Fruit fly (Drosophila melanogaster): ENCODE data around the gene Boh2.
A peak's percentile ranks its signal among the peaks of the same experiment; 100 is the strongest.

Gene Boh2

DNA sequence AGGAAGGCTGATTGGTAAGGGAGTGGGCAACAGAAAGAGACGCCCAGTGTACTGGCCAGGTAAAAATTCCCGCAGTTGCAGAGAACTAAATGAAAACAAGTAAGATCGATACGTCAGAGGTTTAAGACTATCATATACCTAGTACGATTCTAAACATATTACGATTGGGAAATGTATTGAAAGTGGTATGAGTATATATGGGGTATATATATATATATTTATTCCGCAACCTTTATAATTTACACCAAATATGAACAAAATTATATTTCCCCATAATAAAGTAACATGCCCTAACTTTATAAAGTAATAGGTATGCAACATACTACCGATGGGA is 10.3 kb downstream of the Boh2 start (continued):
- TF ChIP-seq en (GFP tag; optimal IDR thresholded peaks at IDR 0.05) (no peak), phol (tag; optimal IDR thresholded peaks at IDR 0.05) (peak; percentile 65), CG11247 (GFP tag; IDR thresholded peaks at IDR 0.05) (no peak), D (optimal IDR thresholded peaks at IDR 0.05) (no peak), D (GFP tag; optimal IDR thresholded peaks at IDR 0.05) (peak; percentile 45), lmd (GFP tag; IDR thresholded peaks at IDR 0.05) (peak; percentile 51), Usf (GFP tag; optimal IDR thresholded peaks at IDR 0.05) (peak; percentile 50), Oli (tag; optimal IDR thresholded peaks at IDR 0.05) (peak; percentile 52), ind (GFP tag; optimal IDR thresholded peaks at IDR 0.05) (no peak), mam (GFP tag; optimal IDR thresholded peaks at IDR 0.05) (no peak), CG3065 (GFP tag; optimal IDR thresholded peaks at IDR 0.05) (peak; percentile 9), dpn (GFP tag; optimal IDR thresholded peaks at IDR 0.05) (peak in 1 of 2 experiments; percentile 26), CG9727 (GFP tag; optimal IDR thresholded peaks at IDR 0.05) (peak; percentile 81), CG12155 (GFP tag; optimal IDR thresholded peaks at IDR 0.05) (peak; percentile 43), Opbp (GFP tag; IDR thresholded peaks at IDR 0.05; ENCODE audit: partially characterized antibody) (no peak), dmrt99B (tag; optimal IDR thresholded peaks at IDR 0.05) (peak; percentile 13), Nf-YB (GFP tag; optimal IDR thresholded peaks at IDR 0.05) (peak; percentile 48), ewg (GFP tag; optimal IDR thresholded peaks at IDR 0.05) (peak; percentile 3), ara (GFP tag; IDR thresholded peaks at IDR 0.05) (peak; percentile 53), Side (GFP tag; optimal IDR thresholded peaks at IDR 0.05) (no peak), CG13296 (GFP tag; optimal IDR thresholded peaks at IDR 0.05) (no peak), CG17385 (GFP tag; optimal IDR thresholded peaks at IDR 0.05) (peak; percentile 3), Spps (tag; optimal IDR thresholded peaks at IDR 0.05) (peak; percentile 53), Chrac-16 (GFP tag; optimal IDR thresholded peaks at IDR 0.05) (peak; percentile 73), CG3838 (GFP tag; optimal IDR thresholded peaks at IDR 0.05) (no peak), C15 (GFP tag; IDR thresholded peaks at IDR 0.05) (no peak), fd102C (GFP tag; optimal IDR thresholded peaks at IDR 0.05) (peak; percentile 65), CG2202 (tag; optimal IDR thresholded peaks at IDR 0.05) (peak; percentile 62), gem (tag; optimal IDR thresholded peaks at IDR 0.05) (peak; percentile 85), tin (GFP tag; optimal IDR thresholded peaks at IDR 0.05) (peak; percentile 35), CG2678 (tag; optimal IDR thresholded peaks at IDR 0.05) (peak; percentile 21), CG30431 (GFP tag; optimal IDR thresholded peaks at IDR 0.05) (peak; percentile 43), Dll (GFP tag; IDR thresholded peaks at IDR 0.05; ENCODE audit: partially characterized antibody) (no peak), CG6689 (GFP tag; IDR thresholded peaks at IDR 0.05) (peak; percentile 53), D19B (GFP tag; optimal IDR thresholded peaks at IDR 0.05) (peak; percentile 74), bsh (GFP tag; optimal IDR thresholded peaks at IDR 0.05) (peak in 1 of 2 experiments; percentile 83), CG17802 (tag; optimal IDR thresholded peaks at IDR 0.05) (no peak), CG15696 (tag; optimal IDR thresholded peaks at IDR 0.05) (peak; percentile 62), CG33557 (GFP tag; optimal IDR thresholded peaks at IDR 0.05) (peak; percentile 17), ranshi (GFP tag; IDR thresholded peaks at IDR 0.05) (peak; percentile 50; the same call in 1 of the 2 replicates), CG10462 (GFP tag; optimal IDR thresholded peaks at IDR 0.05) (peak; percentile 37), cg (GFP tag; optimal IDR thresholded peaks at IDR 0.05) (peak; percentile 24), Neu2 (GFP tag; optimal IDR thresholded peaks at IDR 0.05; ENCODE audit: borderline replicate concordance) (no peak), CG13775 (GFP tag; optimal IDR thresholded peaks at IDR 0.05) (peak; percentile 63), chm (GFP tag; IDR thresholded peaks at IDR 0.05) (peak; percentile 79; the same call in 1 of the 2 replicates), salm (tag; optimal IDR thresholded peaks at IDR 0.05) (peak; percentile 20), oc (tag; optimal IDR thresholded peaks at IDR 0.05) (no peak), CG8388 (GFP tag; optimal IDR thresholded peaks at IDR 0.05) (peak; percentile 72), ssp (GFP tag; IDR thresholded peaks at IDR 0.05) (peak; percentile 51), insv (GFP tag; optimal IDR thresholded peaks at IDR 0.05) (no peak), CHES-1-like (GFP tag; optimal IDR thresholded peaks at IDR 0.05) (no peak)

All from whole organism, embryonic.